Worm (Caenorhabditis elegans) whole organism, mixed stage, embryonic: Measurements from ENCODE around the gene pgp-5.

Experiments
- M03D4.4 ChIP-seq: sonication (generic microtip); optimal IDR thresholded peaks from 2 replicates; lab custom pipeline; 2017; ENCODE audit warnings: mild to moderate bottlenecking, missing genetic modification characterization, missing compliant biosample characterization
- bed-3 ChIP-seq: fragments of 200-800 bp; sonication (Bioruptor generic); optimal IDR thresholded peaks from 3 replicates; lab custom pipeline; 2018; ENCODE audit warnings: mild to moderate bottlenecking, missing genetic modification characterization, moderate library complexity, missing compliant biosample characterization
- blmp-1 ChIP-seq: fragments of 150-350 bp; optimal IDR thresholded peaks from 2 replicates; lab custom pipeline; 2014; ENCODE audit warnings: missing biosample characterization, missing genetic modification characterization
- ceh-39 ChIP-seq: fragments of 150-350 bp; optimal IDR thresholded peaks from 2 replicates; lab custom pipeline; 2014; ENCODE audit warnings: missing biosample characterization, missing genetic modification characterization
- ceh-43 ChIP-seq: fragments of 200-800 bp; sonication (Bioruptor generic); optimal IDR thresholded peaks from 2 replicates; lab custom pipeline; 2018; ENCODE audit warnings: mild to moderate bottlenecking, missing genetic modification characterization, moderate library complexity, missing compliant biosample characterization
- ceh-83 ChIP-seq: fragments of 200-800 bp; sonication (Bioruptor generic); optimal IDR thresholded peaks from 2 replicates; lab custom pipeline; 2018; ENCODE audit warnings: mild to moderate bottlenecking, missing genetic modification characterization, missing compliant biosample characterization
- ces-1 ChIP-seq: fragments of 150-350 bp; optimal IDR thresholded peaks from 2 replicates; lab custom pipeline; 2014; ENCODE audit warnings: missing biosample characterization, missing genetic modification reagents, missing genetic modification characterization
- cnd-1 ChIP-seq: fragments of 200-800 bp; sonication (Bioruptor generic); optimal IDR thresholded peaks from 2 replicates; lab custom pipeline; 2018; ENCODE audit warnings: mild to moderate bottlenecking, missing genetic modification characterization, missing compliant biosample characterization
- drap-1 ChIP-seq: fragments of 200-800 bp; sonication (Bioruptor generic); optimal IDR thresholded peaks from 3 replicates; lab custom pipeline; 2018; ENCODE audit warnings: mild to moderate bottlenecking, missing genetic modification characterization, missing compliant biosample characterization
- elt-1 ChIP-seq: sonication (generic microtip); optimal IDR thresholded peaks from 2 replicates; lab custom pipeline; 2017; ENCODE audit warnings: missing genetic modification characterization, mild to moderate bottlenecking, missing compliant biosample characterization, antibody characterized with exemption, moderate library complexity, borderline replicate concordance; ENCODE audit not compliant: insufficient read depth
- elt-3 ChIP-seq: fragments of 150-350 bp; optimal IDR thresholded peaks from 2 replicates; lab custom pipeline; 2014; ENCODE audit warnings: missing biosample characterization, missing genetic modification characterization
- flh-1 ChIP-seq: fragments of 200-800 bp; sonication (Bioruptor generic); optimal IDR thresholded peaks from 2 replicates; lab custom pipeline; 2018; ENCODE audit warnings: mild to moderate bottlenecking, missing genetic modification characterization, moderate library complexity, missing compliant biosample characterization
- ham-2 ChIP-seq: fragments of 200-800 bp; sonication (Bioruptor generic); optimal IDR thresholded peaks from 2 replicates; lab custom pipeline; 2018; ENCODE audit warnings: mild to moderate bottlenecking, missing genetic modification characterization, missing compliant biosample characterization
- hlh-1 ChIP-seq: fragments of 150-350 bp; optimal IDR thresholded peaks from 2 replicates; lab custom pipeline; 2014; ENCODE audit warnings: missing biosample characterization, missing genetic modification reagents, missing genetic modification characterization
- lin-13 ChIP-seq: fragments of 150-350 bp; optimal IDR thresholded peaks from 2 replicates; lab custom pipeline; 2014; ENCODE audit warnings: missing biosample characterization, missing genetic modification characterization
- lin-32 ChIP-seq: fragments of 200-800 bp; sonication (Bioruptor generic); optimal IDR thresholded peaks from 2 replicates; lab custom pipeline; 2018; ENCODE audit warnings: mild to moderate bottlenecking, missing genetic modification characterization, missing compliant biosample characterization
- lsy-2 ChIP-seq: fragments of 150-350 bp; optimal IDR thresholded peaks from 2 replicates; lab custom pipeline; 2014; ENCODE audit warnings: missing biosample characterization, missing genetic modification characterization
- mab-5 ChIP-seq: fragments of 150-350 bp; optimal IDR thresholded peaks from 2 replicates; lab custom pipeline; 2014; ENCODE audit warnings: missing biosample characterization, missing genetic modification characterization
- mep-1 ChIP-seq: fragments of 150-350 bp; optimal IDR thresholded peaks from 2 replicates; lab custom pipeline; 2017; ENCODE audit warnings: missing biosample characterization, missing genetic modification reagents, missing genetic modification characterization, inconsistent platforms
- mls-2 ChIP-seq: sonication (generic microtip); optimal IDR thresholded peaks from 2 replicates; lab custom pipeline; 2016; ENCODE audit warnings: mild to moderate bottlenecking, missing genetic modification characterization, moderate library complexity, missing compliant biosample characterization
- nhr-12 ChIP-seq: fragments of 150-350 bp; optimal IDR thresholded peaks from 2 replicates; lab custom pipeline; 2014; ENCODE audit warnings: missing biosample characterization, missing genetic modification characterization
- nhr-2 ChIP-seq: fragments of 150-350 bp; optimal IDR thresholded peaks from 2 replicates; lab custom pipeline; 2014; ENCODE audit warnings: missing biosample characterization, missing genetic modification characterization
- nhr-237 ChIP-seq: fragments of 150-350 bp; optimal IDR thresholded peaks from 2 replicates; lab custom pipeline; 2014; ENCODE audit warnings: missing biosample characterization, missing genetic modification characterization
- nhr-28 ChIP-seq: fragments of 150-350 bp; optimal IDR thresholded peaks from 2 replicates; lab custom pipeline; 2014; ENCODE audit warnings: missing biosample characterization, missing genetic modification characterization
- nhr-76 ChIP-seq: sonication (generic microtip); optimal IDR thresholded peaks from 2 replicates; lab custom pipeline; 2017; ENCODE audit warnings: missing biosample characterization, missing genetic modification characterization
- pha-4 ChIP-seq: fragments of 150-350 bp; optimal IDR thresholded peaks from 2 replicates; lab custom pipeline; 2018; ENCODE audit warnings: missing biosample characterization, missing genetic modification reagents, missing genetic modification characterization
- sem-2 ChIP-seq: fragments of 200-800 bp; sonication (Bioruptor generic); optimal IDR thresholded peaks from 2 replicates; lab custom pipeline; 2018; ENCODE audit warnings: mild to moderate bottlenecking, missing genetic modification characterization, missing compliant biosample characterization
- snpc-4 ChIP-seq: fragments of 150-350 bp; optimal IDR thresholded peaks from 2 replicates; lab custom pipeline; 2014; ENCODE audit warnings: missing biosample characterization, missing genetic modification characterization
- sptf-1 ChIP-seq: sonication (generic microtip); optimal IDR thresholded peaks from 2 replicates; lab custom pipeline; 2017; ENCODE audit warnings: mild to moderate bottlenecking, missing genetic modification characterization, moderate library complexity, missing compliant biosample characterization
- tbx-8 ChIP-seq: fragments of 200-800 bp; sonication (Bioruptor generic); optimal IDR thresholded peaks from 2 replicates; lab custom pipeline; 2018; ENCODE audit warnings: mild to moderate bottlenecking, missing genetic modification characterization, moderate library complexity, missing compliant biosample characterization
- unc-120 ChIP-seq: sonication (generic microtip); optimal IDR thresholded peaks from 2 replicates; lab custom pipeline; 2017; ENCODE audit warnings: missing genetic modification characterization, missing compliant biosample characterization; ENCODE audit not compliant: poor library complexity, severe bottlenecking
- unc-39 ChIP-seq: fragments of 150-350 bp; optimal IDR thresholded peaks from 2 replicates; lab custom pipeline; 2014; ENCODE audit warnings: missing biosample characterization, missing genetic modification characterization
- unc-62 ChIP-seq: fragments of 150-350 bp; optimal IDR thresholded peaks from 2 replicates; lab custom pipeline; 2014; ENCODE audit warnings: missing biosample characterization, missing genetic modification reagents, missing genetic modification characterization
- zip-8 ChIP-seq: fragments of 150-350 bp; optimal IDR thresholded peaks from 2 replicates; lab custom pipeline; 2014; ENCODE audit warnings: missing biosample characterization, missing genetic modification characterization
- ztf-11 ChIP-seq: fragments of 150-350 bp; optimal IDR thresholded peaks from 2 replicates; lab custom pipeline; 2014; ENCODE audit warnings: missing biosample characterization, missing genetic modification characterization

pgp-5 gene

ce11 chrX:10838550-10838949, 20.5 kb downstream of the pgp-5 start, which contains the start of gene plc-1:
Gene plc-1 (minus strand): TSS chrX:10838650.
- TF ChIP-seq sptf-1 (tag; lab: Kevin White, UChicago) (no peak), flh-1 (GFP tag; lab: Kevin White, UChicago) (no peak), ces-1 (GFP tag; lab: Kevin White, UChicago) (peak; percentile 1)

ce11 chrX:10837609-10838008, 21.5 kb downstream of the pgp-5 start:
- TF ChIP-seq ces-1 (GFP tag; lab: Kevin White, UChicago) (no peak), unc-62 (GFP tag; lab: Kevin White, UChicago) (no peak), cnd-1 (tag; lab: Kevin White, UChicago) (no peak), tbx-8 (GFP tag; lab: Kevin White, UChicago) (no peak), nhr-12 (tag; lab: Kevin White, UChicago) (no peak), flh-1 (GFP tag; lab: Kevin White, UChicago) (no peak), ceh-83 (GFP tag; lab: Kevin White, UChicago) (no peak), pha-4 (tag; lab: Kevin White, UChicago) (no peak), lsy-2 (tag; lab: Kevin White, UChicago) (no peak), unc-120 (tag; lab: Kevin White, UChicago) (no peak), hlh-1 (tag; lab: Kevin White, UChicago) (no peak), bed-3 (no peak), ztf-11 (tag; lab: Kevin White, UChicago) (no peak)

DNA sequence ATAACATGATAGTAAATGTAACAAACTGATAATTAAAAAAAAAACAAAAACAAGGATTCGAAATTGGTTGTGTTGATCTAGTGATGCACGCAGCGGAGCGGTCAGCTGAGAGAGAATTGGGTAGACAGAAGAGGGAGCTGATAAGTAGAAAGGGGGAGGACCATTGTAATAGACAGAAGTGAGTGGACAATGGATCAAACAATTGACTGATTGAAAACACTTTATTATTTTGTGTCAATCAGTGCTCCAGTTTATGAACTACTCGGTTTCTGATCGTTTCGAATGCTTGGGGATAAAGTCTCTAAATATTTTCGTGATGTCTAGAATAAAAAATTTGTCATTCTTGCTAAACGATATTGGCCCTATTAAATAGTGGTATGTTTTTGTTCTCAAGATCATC, 24.5 kb downstream of the pgp-5 start:
- TF ChIP-seq pha-4 (tag; lab: Kevin White, UChicago) (no peak), elt-3 (tag; lab: Kevin White, UChicago) (no peak), sptf-1 (tag; lab: Kevin White, UChicago) (no peak), unc-62 (GFP tag; lab: Kevin White, UChicago) (peak; percentile 67), zip-8 (tag; lab: Kevin White, UChicago) (no peak), elt-1 (tag; lab: Kevin White, UChicago) (no peak), hlh-1 (tag; lab: Kevin White, UChicago) (peak; percentile 31), bed-3 (no peak), lsy-2 (tag; lab: Kevin White, UChicago) (no peak), sem-2 (GFP tag; lab: Kevin White, UChicago) (no peak), ces-1 (GFP tag; lab: Kevin White, UChicago) (no peak), snpc-4 (tag; lab: Kevin White, UChicago) (no peak), blmp-1 (tag; lab: Kevin White, UChicago) (no peak)

ce11 chrX:10821160-10821559, 37.9 kb downstream of the pgp-5 start:
- no peak for TF ChIP-seq unc-39 (tag; lab: Kevin White, UChicago)
- TF ChIP-seq pha-4 (tag; lab: Kevin White, UChicago): no peak
- TF ChIP-seq ceh-39: no peak
- TF ChIP-seq ces-1 (GFP tag; lab: Kevin White, UChicago): no peak
- no peak for TF ChIP-seq unc-62 (GFP tag; lab: Kevin White, UChicago)
- TF ChIP-seq mep-1: no peak
- TF ChIP-seq lin-13 (tag; lab: Kevin White, UChicago): no peak
- no peak for TF ChIP-seq elt-3 (tag; lab: Kevin White, UChicago)
- TF ChIP-seq drap-1 (GFP tag; lab: Kevin White, UChicago): peak; percentile 67
- peak; percentile 38 for TF ChIP-seq sem-2 (GFP tag; lab: Kevin White, UChicago)
- TF ChIP-seq elt-1 (tag; lab: Kevin White, UChicago): no peak
- peak; percentile 77 for TF ChIP-seq sptf-1 (tag; lab: Kevin White, UChicago)
- peak; percentile 28 for TF ChIP-seq ham-2 (GFP tag; lab: Kevin White, UChicago)
- TF ChIP-seq ceh-43 (GFP tag; lab: Kevin White, UChicago): no peak
- peak; percentile 71 for TF ChIP-seq M03D4.4 (tag; lab: Kevin White, UChicago)
- TF ChIP-seq hlh-1 (tag; lab: Kevin White, UChicago): peak; percentile 22
- TF ChIP-seq snpc-4 (tag; lab: Kevin White, UChicago): no peak
- TF ChIP-seq ztf-11 (tag; lab: Kevin White, UChicago): no peak
- no peak for TF ChIP-seq nhr-28 (tag; lab: Kevin White, UChicago)
- TF ChIP-seq nhr-2 (tag; lab: Kevin White, UChicago): no peak
- no peak for TF ChIP-seq mab-5 (tag; lab: Kevin White, UChicago)
- peak; percentile 64 for TF ChIP-seq cnd-1 (tag; lab: Kevin White, UChicago)
- no peak for TF ChIP-seq lsy-2 (tag; lab: Kevin White, UChicago)
- no peak for TF ChIP-seq blmp-1 (tag; lab: Kevin White, UChicago)
- TF ChIP-seq ceh-83 (GFP tag; lab: Kevin White, UChicago): peak; percentile 75
- no peak for TF ChIP-seq lin-32 (GFP tag; lab: Kevin White, UChicago)
- no peak for TF ChIP-seq flh-1 (GFP tag; lab: Kevin White, UChicago)
- no peak for TF ChIP-seq nhr-237 (tag; lab: Kevin White, UChicago)
- no peak for TF ChIP-seq nhr-76 (tag; lab: Kevin White, UChicago)
- no peak for TF ChIP-seq zip-8 (tag; lab: Kevin White, UChicago)
- TF ChIP-seq unc-120 (tag; lab: Kevin White, UChicago): peak; percentile 40
- no peak for TF ChIP-seq tbx-8 (GFP tag; lab: Kevin White, UChicago)
- TF ChIP-seq nhr-12 (tag; lab: Kevin White, UChicago): no peak
- peak; percentile 25 for TF ChIP-seq bed-3
- TF ChIP-seq mls-2 (tag; lab: Kevin White, UChicago): peak; percentile 70
